Fruit fly (Drosophila melanogaster) whole organism, embryonic: ENCODE data around the gene Rnf146.

Source experiments
- Abd-B ChIP-seq: fragments of 200-800 bp; sonication (Bioruptor generic); optimal IDR thresholded peaks from 2 replicates; lab custom pipeline; 2018; ENCODE audit warnings: missing biosample characterization, mild to moderate bottlenecking, missing genetic modification characterization, moderate library complexity
- Ada2b ChIP-seq: fragments of 200-800 bp; sonication (Bioruptor generic); IDR thresholded peaks from 2 replicates; pipeline ENCODE4 v1.3.6; 2022; ENCODE audit warnings: missing biosample characterization, missing genetic modification characterization
- B-H1 ChIP-seq: fragments of 200-800 bp; sonication (Bioruptor generic); IDR thresholded peaks from 3 replicates; pipeline ENCODE4 v1.3.6; 2022; ENCODE audit warnings: missing biosample characterization, missing genetic modification characterization
- Bgb ChIP-seq: fragments of 200-800 bp; sonication (Bioruptor generic); IDR thresholded peaks from 2 replicates; pipeline ENCODE4 v1.3.6; 2022; ENCODE audit warnings: missing biosample characterization, missing genetic modification characterization; ENCODE audit not compliant: partially characterized antibody
- Blimp-1 ChIP-seq: fragments of 200-800 bp; sonication (Bioruptor generic); optimal IDR thresholded peaks from 3 replicates; lab custom pipeline; 2018; ENCODE audit warnings: missing biosample characterization, missing genetic modification characterization, mild to moderate bottlenecking, moderate library complexity, missing genetic modification reagents
- CG11695 ChIP-seq: fragments of 200-800 bp; sonication (Bioruptor generic); IDR thresholded peaks from 3 replicates; pipeline ENCODE4 v1.3.6; 2022; ENCODE audit warnings: missing biosample characterization, missing genetic modification characterization
- CG12071 ChIP-seq: fragments of 200-800 bp; sonication (Bioruptor generic); optimal IDR thresholded peaks from 3 replicates; lab custom pipeline; 2018; ENCODE audit warnings: missing biosample characterization, mild to moderate bottlenecking, missing genetic modification characterization
- CG15479 ChIP-seq: fragments of 200-800 bp; sonication (Bioruptor generic); optimal IDR thresholded peaks from 3 replicates; lab custom pipeline; 2019; ENCODE audit warnings: missing biosample characterization, mild to moderate bottlenecking, missing genetic modification characterization, moderate library complexity
- CG16863 ChIP-seq: fragments of 200-800 bp; sonication (Bioruptor generic); optimal IDR thresholded peaks from 3 replicates; lab custom pipeline; 2016; ENCODE audit warnings: missing biosample characterization, missing genetic modification characterization
- CG17186 ChIP-seq: fragments of 200-800 bp; sonication (Bioruptor generic); optimal IDR thresholded peaks from 3 replicates; lab custom pipeline; 2017; ENCODE audit warnings: missing biosample characterization, missing genetic modification reagents, missing genetic modification characterization
- CG17802 ChIP-seq: fragments of 200-800 bp; sonication (Bioruptor generic); optimal IDR thresholded peaks from 2 replicates; lab custom pipeline; 2018; ENCODE audit warnings: missing biosample characterization, mild to moderate bottlenecking, missing genetic modification characterization, moderate library complexity
- CG17829 ChIP-seq: fragments of 200-800 bp; optimal IDR thresholded peaks from 2 replicates; lab custom pipeline; 2019; ENCODE audit warnings: missing biosample characterization, mild to moderate bottlenecking, missing genetic modification characterization, moderate library complexity
- CG18262 ChIP-seq: fragments of 200-800 bp; optimal IDR thresholded peaks from 3 replicates; lab custom pipeline; 2019; ENCODE audit warnings: missing biosample characterization, mild to moderate bottlenecking, missing genetic modification characterization, moderate library complexity
- CG2678 ChIP-seq: fragments of 200-800 bp; sonication (Bioruptor generic); optimal IDR thresholded peaks from 3 replicates; lab custom pipeline; 2019; ENCODE audit warnings: missing biosample characterization, mild to moderate bottlenecking, missing genetic modification characterization, moderate library complexity
- CG3281 ChIP-seq: fragments of 200-800 bp; sonication (Bioruptor generic); optimal IDR thresholded peaks from 3 replicates; lab custom pipeline; 2017; ENCODE audit warnings: missing biosample characterization, mild to moderate bottlenecking, missing genetic modification characterization
- CG34224 ChIP-seq: fragments of 200-800 bp; sonication (Bioruptor generic); IDR thresholded peaks from 3 replicates; pipeline ENCODE4 v1.3.6; 2022; ENCODE audit warnings: missing biosample characterization, missing genetic modification characterization; ENCODE audit not compliant: partially characterized antibody
- CG3726 ChIP-seq: fragments of 200-800 bp; sonication (Bioruptor generic); IDR thresholded peaks from 3 replicates; pipeline ENCODE4, ENCODE4 v1.3.6; 2022; ENCODE audit warnings: missing biosample characterization, missing genetic modification characterization
- CG3995 ChIP-seq: fragments of 200-800 bp; sonication (Bioruptor generic); optimal IDR thresholded peaks from 3 replicates; lab custom pipeline; 2016; ENCODE audit warnings: missing biosample characterization, missing genetic modification characterization
- CG5245 ChIP-seq: fragments of 200-800 bp; sonication (Bioruptor generic); optimal IDR thresholded peaks from 3 replicates; lab custom pipeline; 2016; ENCODE audit warnings: missing biosample characterization, missing genetic modification characterization
- CG7839 ChIP-seq: fragments of 200-800 bp; sonication (Bioruptor generic); optimal IDR thresholded peaks from 3 replicates; lab custom pipeline; 2018; ENCODE audit warnings: missing biosample characterization, mild to moderate bottlenecking, missing genetic modification characterization, moderate library complexity
- CrebB ChIP-seq: fragments of 200-800 bp; sonication (Bioruptor generic); optimal IDR thresholded peaks from 3 replicates; lab custom pipeline; 2018; ENCODE audit warnings: missing biosample characterization, mild to moderate bottlenecking, missing genetic modification characterization
- E2f1 ChIP-seq: fragments of 200-800 bp; sonication (Bioruptor generic); IDR thresholded peaks from 2 replicates; pipeline ENCODE4 v1.3.6; 2022; ENCODE audit warnings: missing biosample characterization, missing genetic modification characterization
- Gsc ChIP-seq: fragments of 200-800 bp; sonication (Bioruptor generic); IDR thresholded peaks from 2 replicates; pipeline ENCODE4 v1.3.6; 2022; ENCODE audit warnings: missing biosample characterization, missing genetic modification characterization
- HLH4C ChIP-seq: fragments of 200-800 bp; sonication (Bioruptor generic); IDR thresholded peaks from 3 replicates; pipeline ENCODE4 v1.3.6; 2022; ENCODE audit warnings: missing biosample characterization, missing genetic modification characterization; ENCODE audit not compliant: partially characterized antibody
- Hr78 ChIP-seq, 2 experiments: fragments of 200-800 bp in 1 of 2; fragments of >200 bp in 1 of 2; sonication (Bioruptor generic) in 1 of 2; optimal IDR thresholded peaks; 2 replicates each; lab custom pipeline; 2017 to 2019; ENCODE audit warnings: missing biosample characterization in 2 of 2, missing genetic modification characterization in 2 of 2, mild to moderate bottlenecking in 1 of 2, moderate library complexity in 1 of 2
- Hsf ChIP-seq: fragments of 200-800 bp; sonication (Bioruptor generic); optimal IDR thresholded peaks from 3 replicates; lab custom pipeline; 2016; ENCODE audit warnings: missing biosample characterization, missing genetic modification characterization
- Lhr ChIP-seq: fragments of 200-800 bp; sonication (Bioruptor generic); optimal IDR thresholded peaks from 3 replicates; lab custom pipeline; 2017; ENCODE audit warnings: mild to moderate bottlenecking, missing biosample characterization, missing genetic modification reagents, missing genetic modification characterization
- Mes4 ChIP-seq: fragments of 200-800 bp; sonication (Bioruptor generic); optimal IDR thresholded peaks from 2 replicates; lab custom pipeline; 2016; ENCODE audit warnings: missing biosample characterization, missing genetic modification characterization
- NK7.1 ChIP-seq: fragments of 200-800 bp; sonication (Bioruptor generic); optimal IDR thresholded peaks from 3 replicates; lab custom pipeline; 2016; ENCODE audit warnings: missing biosample characterization, missing genetic modification characterization
- Neu2 ChIP-seq: fragments of 200-800 bp; sonication (Bioruptor generic); optimal IDR thresholded peaks from 3 replicates; lab custom pipeline; 2016; ENCODE audit warnings: missing biosample characterization, missing genetic modification characterization, borderline replicate concordance
- Opbp ChIP-seq: fragments of 200-800 bp; sonication (Bioruptor generic); IDR thresholded peaks from 3 replicates; pipeline ENCODE4 v1.3.6; 2022; ENCODE audit warnings: missing biosample characterization, missing genetic modification characterization; ENCODE audit not compliant: partially characterized antibody
- Sox100B ChIP-seq: fragments of 200-800 bp; sonication (Bioruptor generic); optimal IDR thresholded peaks from 3 replicates; lab custom pipeline; 2018; ENCODE audit warnings: missing biosample characterization, mild to moderate bottlenecking, missing genetic modification characterization
- Trl ChIP-seq, 3 experiments: fragments of >200 bp in 2 of 3; fragments of 200-800 bp in 1 of 3; sonication (Bioruptor generic) in 1 of 3; optimal IDR thresholded peaks; 2 replicates in 1 of 3; 3 replicates in 2 of 3; lab custom pipeline; 2016 to 2017; ENCODE audit warnings: missing biosample characterization in 1 of 3, missing genetic modification characterization in 1 of 3
- ara ChIP-seq: fragments of 200-800 bp; sonication (Bioruptor generic); IDR thresholded peaks from 2 replicates; pipeline ENCODE4 v1.3.6; 2022; ENCODE audit warnings: missing biosample characterization, missing genetic modification characterization
- chinmo ChIP-seq: fragments of 200-800 bp; sonication (Bioruptor generic); IDR thresholded peaks from 4 replicates; pipeline ENCODE4 v1.3.6; 2022; ENCODE audit warnings: missing biosample characterization, missing genetic modification characterization; ENCODE audit not compliant: partially characterized antibody
- croc ChIP-seq: fragments of 200-800 bp; sonication (Bioruptor generic); conservative IDR thresholded peaks from 3 replicates; pipeline ENCODE4 v1.3.6; 2022; ENCODE audit warnings: missing biosample characterization, missing genetic modification characterization
- crol ChIP-seq: fragments of 200-800 bp; sonication (Bioruptor generic); IDR thresholded peaks from 2 replicates; pipeline ENCODE4 v1.3.6; 2022; ENCODE audit warnings: missing biosample characterization, missing genetic modification characterization
- crp ChIP-seq, 2 experiments: fragments of 200-800 bp; sonication (Bioruptor generic); optimal IDR thresholded peaks; 2 replicates in 1 of 2; 3 replicates in 1 of 2; lab custom pipeline; 2017; ENCODE audit warnings: missing biosample characterization in 2 of 2, missing genetic modification characterization in 2 of 2, mild to moderate bottlenecking in 1 of 2, moderate library complexity in 1 of 2
- fd96Cb ChIP-seq: fragments of 200-800 bp; sonication (Bioruptor generic); optimal IDR thresholded peaks from 2 replicates; lab custom pipeline; 2018; ENCODE audit warnings: missing biosample characterization, mild to moderate bottlenecking, missing genetic modification characterization, moderate library complexity
- grn ChIP-seq: fragments of 200-800 bp; sonication (Bioruptor generic); optimal IDR thresholded peaks from 3 replicates; lab custom pipeline; 2017; ENCODE audit warnings: missing biosample characterization, missing genetic modification characterization
- jumu ChIP-seq: fragments of 200-800 bp; sonication (Bioruptor generic); optimal IDR thresholded peaks from 3 replicates; lab custom pipeline; 2016; ENCODE audit warnings: missing biosample characterization, missing genetic modification characterization
- maf-S ChIP-seq: fragments of 200-800 bp; sonication (Bioruptor generic); optimal IDR thresholded peaks from 2 replicates; lab custom pipeline; 2016; ENCODE audit warnings: missing biosample characterization, missing genetic modification characterization
- phol ChIP-seq: fragments of 200-800 bp; sonication (Bioruptor generic); optimal IDR thresholded peaks from 3 replicates; lab custom pipeline; 2018; ENCODE audit warnings: missing biosample characterization, mild to moderate bottlenecking, missing genetic modification characterization, moderate library complexity
- pum ChIP-seq: fragments of 200-800 bp; sonication (Bioruptor generic); optimal IDR thresholded peaks from 2 replicates; lab custom pipeline; 2016; ENCODE audit warnings: missing biosample characterization, missing genetic modification characterization
- ssp ChIP-seq: fragments of 200-800 bp; sonication (Bioruptor generic); IDR thresholded peaks from 2 replicates; pipeline ENCODE4 v1.3.6; 2022; ENCODE audit warnings: missing biosample characterization, missing genetic modification characterization
- sug ChIP-seq: fragments of 200-800 bp; optimal IDR thresholded peaks from 2 replicates; lab custom pipeline; 2019; ENCODE audit warnings: missing biosample characterization, mild to moderate bottlenecking, missing genetic modification characterization, moderate library complexity
- tna ChIP-seq: fragments of 200-800 bp; sonication (Bioruptor generic); IDR thresholded peaks from 2 replicates; pipeline ENCODE4 v1.3.6; 2022; ENCODE audit warnings: missing biosample characterization, missing genetic modification characterization; ENCODE audit not compliant: partially characterized antibody
- zf30C ChIP-seq: fragments of 200-800 bp; sonication (Bioruptor generic); optimal IDR thresholded peaks from 3 replicates; lab custom pipeline; 2018; ENCODE audit warnings: missing biosample characterization, mild to moderate bottlenecking, missing genetic modification characterization

The Rnf146 gene

DNA sequence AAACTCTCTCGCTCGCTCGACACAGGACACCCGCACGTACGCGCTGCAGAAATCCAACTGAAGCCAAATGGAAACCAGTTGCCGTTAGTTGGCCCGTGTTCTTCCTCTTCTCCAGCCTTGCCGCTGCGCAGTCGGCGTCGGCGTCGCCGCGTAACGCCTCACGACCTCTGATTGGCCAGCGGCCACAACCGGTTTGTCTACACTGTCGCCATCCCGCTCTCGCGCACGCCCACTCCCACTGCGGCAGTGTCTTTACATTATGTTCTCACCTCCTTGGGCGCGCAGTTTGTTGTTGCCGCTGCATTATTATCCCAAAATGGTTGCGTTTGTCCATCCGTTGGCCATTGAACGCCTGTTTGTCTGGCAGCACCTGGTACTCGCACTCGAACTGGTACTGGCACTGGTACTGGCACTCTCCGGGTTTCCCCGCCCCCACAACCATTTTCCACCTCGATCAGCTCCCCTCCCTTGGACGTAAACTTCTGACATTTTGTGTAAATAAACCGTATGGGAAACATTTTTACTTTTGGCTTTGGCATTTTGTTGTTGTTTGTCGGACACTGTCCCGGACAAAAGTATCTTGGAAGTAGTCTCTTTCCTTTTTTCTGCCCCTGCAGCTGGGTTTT is 21.1 kb upstream of the Rnf146 start, which contains the start of gene tey (continued):
- TF ChIP-seq chinmo (GFP tag; lab: Robert Waterston, UW), result 0 out of 4 replicates have a peak, but pooled peaks have one; percentile 36
- no peak for TF ChIP-seq B-H1
- TF ChIP-seq CG17829, result peak; percentile 5
- TF ChIP-seq CG11695, result no peak
- TF ChIP-seq jumu (GFP tag; lab: Kevin White, UChicago), result no peak
- TF ChIP-seq crp (GFP tag; optimal IDR thresholded peaks at IDR 0.05; lab: Kevin White, UChicago), result no peak
- TF ChIP-seq CG2678 (tag; lab: Kevin White, UChicago), result no peak
- no peak for TF ChIP-seq CG3995 (GFP tag; lab: Kevin White, UChicago)
- no peak for TF ChIP-seq Ada2b (GFP tag; lab: Robert Waterston, UW)
- no peak for TF ChIP-seq Gsc (GFP tag; lab: Robert Waterston, UW)
- TF ChIP-seq CG7839, result no peak
- TF ChIP-seq CG12071 (GFP tag; lab: Kevin White, UChicago), result no peak
- no peak for TF ChIP-seq ssp (GFP tag; lab: Robert Waterston, UW)
- TF ChIP-seq CG15479 (GFP tag; lab: Kevin White, UChicago), result no peak
- TF ChIP-seq CG34224 (GFP tag; lab: Robert Waterston, UW), result 0 out of 3 replicates have a peak, but pooled peaks have one; percentile 29
- TF ChIP-seq CG5245 (GFP tag; lab: Kevin White, UChicago), result no peak
- TF ChIP-seq Lhr (GFP tag; lab: Kevin White, UChicago), result no peak
- no peak for TF ChIP-seq CrebB (tag; lab: Kevin White, UChicago)
- no peak for TF ChIP-seq tna
- peak; percentile 16; the same call in 1 of the 2 replicates for TF ChIP-seq Bgb (GFP tag; lab: Robert Waterston, UW)
- TF ChIP-seq Neu2, result no peak
- no peak for TF ChIP-seq CG17186 (GFP tag; lab: Kevin White, UChicago)
- no peak for TF ChIP-seq Abd-B (GFP tag; lab: Kevin White, UChicago)
- TF ChIP-seq E2f1 (GFP tag; lab: Robert Waterston, UW), result 0 out of 2 replicates have a peak, but pooled peaks have one; percentile 12
- no peak for TF ChIP-seq CG3281
- no peak for TF ChIP-seq HLH4C (GFP tag; lab: Robert Waterston, UW)
- no peak for TF ChIP-seq zf30C (GFP tag; lab: Kevin White, UChicago)
- no peak for TF ChIP-seq Hr78 (GFP tag; optimal IDR thresholded peaks at IDR 0.05; lab: Kevin White, UChicago)
- 0 out of 3 replicates have a peak, but pooled peaks have one; percentile 20 for TF ChIP-seq Opbp (GFP tag; lab: Robert Waterston, UW)
- no peak for TF ChIP-seq Hsf (GFP tag; lab: Kevin White, UChicago)
- no peak for TF ChIP-seq pum
- no peak for TF ChIP-seq grn (GFP tag; lab: Kevin White, UChicago)
- no peak for TF ChIP-seq ara
- TF ChIP-seq Trl (optimal IDR thresholded peaks at IDR 0.05; lab: Kevin White, UChicago), result peak in 1 of 2 experiments; percentile 5
- no peak for TF ChIP-seq Trl (GFP tag; optimal IDR thresholded peaks at IDR 0.05; lab: Kevin White, UChicago)
- TF ChIP-seq phol (tag; lab: Kevin White, UChicago), result peak; percentile 25
- TF ChIP-seq croc (GFP tag; lab: Robert Waterston, UW), result no peak
- no peak for TF ChIP-seq NK7.1 (GFP tag; lab: Kevin White, UChicago)
- TF ChIP-seq maf-S, result no peak
- peak; percentile 75 for TF ChIP-seq crol (GFP tag; lab: Robert Waterston, UW)
- TF ChIP-seq sug (tag; lab: Kevin White, UChicago), result no peak
- no peak for TF ChIP-seq CG16863 (GFP tag; lab: Kevin White, UChicago)
- no peak for TF ChIP-seq fd96Cb (tag; lab: Kevin White, UChicago)
- TF ChIP-seq Mes4 (GFP tag; lab: Kevin White, UChicago), result no peak
- TF ChIP-seq CG17802 (tag; lab: Kevin White, UChicago), result no peak
- TF ChIP-seq CG18262 (tag; lab: Kevin White, UChicago), result no peak
- TF ChIP-seq Blimp-1, result no peak
- no peak for TF ChIP-seq CG3726 (GFP tag; lab: Robert Waterston, UW)
- no peak for TF ChIP-seq Sox100B (GFP tag; lab: Kevin White, UChicago)
